Worm (Caenorhabditis elegans): ENCODE results near the gene F59D12.2.

ce11 chrX:15626119-15626850, 49.2 kb downstream of the F59D12.2 start:
- TF ChIP-seq flt-1 (GFP tag; IDR thresholded peaks at IDR 0.05), result no peak
- no peak for TF ChIP-seq ztf-29 (GFP tag; IDR thresholded peaks at IDR 0.05)
- no peak for TF ChIP-seq ztf-23 (GFP tag; IDR thresholded peaks at IDR 0.05)
- TF ChIP-seq cog-1 (tag; optimal IDR thresholded peaks at IDR 0.05), result no peak
- TF ChIP-seq ref-1 (GFP tag; conservative IDR thresholded peaks at IDR 0.05), result no peak
- TF ChIP-seq klf-2 (GFP tag; conservative IDR thresholded peaks at IDR 0.05), result no peak

Measured in whole organism, midembryonic.